Worm (Caenorhabditis elegans) whole organism, L1 larva: ENCODE results near the gene K04H4.5.

Source experiments
- ceh-82 ChIP-seq, 3 experiments: fragments of 150-350 bp in 1 of 3; sonication (generic microtip) in 2 of 3; optimal IDR thresholded peaks; 2 replicates each; lab custom pipeline; 2014 to 2017; ENCODE audit warnings: missing biosample characterization in 3 of 3, missing genetic modification characterization in 3 of 3
- elt-2 ChIP-seq: sonication (generic microtip); optimal IDR thresholded peaks from 2 replicates; lab custom pipeline; 2016; ENCODE audit warnings: missing genetic modification characterization, mild to moderate bottlenecking, inconsistent platforms, missing compliant biosample characterization, missing genetic modification reagents
- lin-15B ChIP-seq: fragments of 150-350 bp; sonication (generic microtip); optimal IDR thresholded peaks from 3 replicates; lab custom pipeline; 2014; ENCODE audit warnings: missing biosample characterization, missing genetic modification characterization
- rnt-1 ChIP-seq: sonication (generic microtip); optimal IDR thresholded peaks from 2 replicates; lab custom pipeline; 2016; ENCODE audit warnings: mild to moderate bottlenecking, missing genetic modification characterization, moderate library complexity, missing compliant biosample characterization
- snpc-4 ChIP-seq: fragments of 150-350 bp; optimal IDR thresholded peaks from 2 replicates; lab custom pipeline; 2014; ENCODE audit warnings: missing biosample characterization, missing genetic modification characterization
- unc-130 ChIP-seq: fragments of 150-350 bp; optimal IDR thresholded peaks from 2 replicates; lab custom pipeline; 2017; ENCODE audit warnings: missing biosample characterization, missing genetic modification characterization, inconsistent platforms
- ztf-11 ChIP-seq, 2 experiments: sonication (generic microtip); optimal IDR thresholded peaks; 2 replicates each; lab custom pipeline; 2016 to 2017; ENCODE audit warnings: missing genetic modification characterization in 2 of 2, missing biosample characterization in 1 of 2, missing compliant biosample characterization in 1 of 2

ce11 chrIII:9344347-9344746 lies 14.8 kb upstream of the K04H4.5 start, which contains the start of gene emb-9:
- TF ChIP-seq unc-130 (tag; lab: Kevin White, UChicago), result no peak
- no peak for TF ChIP-seq snpc-4 (tag; lab: Kevin White, UChicago)
- TF ChIP-seq elt-2, result no peak
- no peak for TF ChIP-seq ztf-11 (tag; optimal IDR thresholded peaks at IDR 0.05; lab: Kevin White, UChicago)
- TF ChIP-seq ceh-82 (tag; optimal IDR thresholded peaks at IDR 0.05; lab: Kevin White, UChicago), result no peak
- no peak for TF ChIP-seq lin-15B
- TF ChIP-seq rnt-1 (tag; lab: Kevin White, UChicago), result no peak
